Fruit fly (Drosophila melanogaster): Measurements from ENCODE around the gene Apc.

Apc gene

DNA sequence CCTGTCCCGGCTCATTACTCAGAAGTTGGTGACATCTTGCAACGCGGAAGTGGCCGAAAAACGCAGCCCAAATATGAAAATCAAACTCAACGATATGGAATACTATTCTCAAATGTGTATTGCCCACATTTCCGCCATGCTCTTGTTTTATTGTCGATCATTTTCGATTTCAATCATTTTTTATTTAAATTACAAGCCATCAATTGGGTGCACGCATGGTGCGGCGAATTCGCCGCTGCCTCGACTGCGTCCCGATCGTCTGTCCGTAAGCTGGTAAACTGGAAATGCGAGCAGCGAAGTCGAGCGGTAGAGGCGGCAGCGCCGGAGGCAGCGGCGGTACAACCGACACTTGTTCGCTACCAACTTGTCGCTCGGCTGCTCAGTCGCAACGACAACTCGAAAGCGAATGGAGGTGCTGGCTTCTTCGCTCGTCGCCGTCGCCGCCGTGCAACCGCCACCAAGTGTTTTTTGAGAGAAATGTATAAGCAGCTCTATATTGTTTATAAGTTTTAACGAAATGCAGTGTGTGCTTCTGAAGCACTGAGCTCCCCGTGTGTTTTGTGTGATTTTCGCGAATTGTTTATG is 47.1 kb upstream of the Apc start:
- TF ChIP-seq dmrt11E (tag; optimal IDR thresholded peaks at IDR 0.05) (no peak), bowl (GFP tag; IDR thresholded peaks at IDR 0.05) (no peak; the same call in 1 of the 2 replicates), CG6175 (GFP tag; IDR thresholded peaks at IDR 0.05) (peak; percentile 48; the same call in 1 of the 3 replicates), Deaf1 (tag; optimal IDR thresholded peaks at IDR 0.05) (peak; percentile 80), Chrac-16 (GFP tag; optimal IDR thresholded peaks at IDR 0.05) (no peak), Antp (GFP tag; optimal IDR thresholded peaks at IDR 0.05) (no peak), Six4 (GFP tag; optimal IDR thresholded peaks at IDR 0.05) (no peak), Xrp1 (GFP tag; IDR thresholded peaks at IDR 0.05) (0 out of 2 replicates have a peak, but pooled peaks have one; percentile 14), Fer1 (GFP tag; optimal IDR thresholded peaks at IDR 0.05) (peak; percentile 9), Drgx (GFP tag; IDR thresholded peaks at IDR 0.05) (no peak), Hr39 (optimal IDR thresholded peaks at IDR 0.05) (no peak), CG12299 (tag; optimal IDR thresholded peaks at IDR 0.05) (no peak), Ssrp (tag; optimal IDR thresholded peaks at IDR 0.05) (no peak), pita (GFP tag; optimal IDR thresholded peaks at IDR 0.05) (no peak), crol (GFP tag; IDR thresholded peaks at IDR 0.05) (peak; percentile 81), corto (GFP tag; optimal IDR thresholded peaks at IDR 0.05) (no peak), Jarid2 (GFP tag; optimal IDR thresholded peaks at IDR 0.05) (peak; percentile 92), Adf1 (GFP tag; IDR thresholded peaks at IDR 0.05) (peak; percentile 92), Taf1 (GFP tag; IDR thresholded peaks at IDR 0.05) (no peak), Bgb (GFP tag; IDR thresholded peaks at IDR 0.05; ENCODE audit: partially characterized antibody) (peak; percentile 27; the same call in 1 of the 2 replicates), CG17912 (GFP tag; optimal IDR thresholded peaks at IDR 0.05) (no peak), slbo (GFP tag; IDR thresholded peaks at IDR 0.05) (0 out of 2 replicates have a peak, but pooled peaks have one; percentile 5), rib (GFP tag; IDR thresholded peaks at IDR 0.05) (no peak), vvl (GFP tag; IDR thresholded peaks at IDR 0.05) (peak; percentile 35; the same call in 1 of the 2 replicates), Dek (tag; optimal IDR thresholded peaks at IDR 0.05) (no peak), Hr3 (GFP tag; optimal IDR thresholded peaks at IDR 0.05) (no peak), chinmo (GFP tag; IDR thresholded peaks at IDR 0.05; ENCODE audit: partially characterized antibody) (peak; percentile 70; the same call in 2 of the 4 replicates), NK7.1 (GFP tag; optimal IDR thresholded peaks at IDR 0.05) (no peak), fd64A (GFP tag; optimal IDR thresholded peaks at IDR 0.05) (no peak), Hey (tag; optimal IDR thresholded peaks at IDR 0.05) (no peak), fd102C (GFP tag; optimal IDR thresholded peaks at IDR 0.05) (no peak), ERR (GFP tag; optimal IDR thresholded peaks at IDR 0.05) (peak; percentile 8), Poxn (GFP tag; IDR thresholded peaks at IDR 0.05) (no peak), CG17385 (GFP tag; optimal IDR thresholded peaks at IDR 0.05) (no peak), br (optimal IDR thresholded peaks at IDR 0.05) (no peak), chn (GFP tag; optimal IDR thresholded peaks at IDR 0.05) (no peak), zfh1 (GFP tag; IDR thresholded peaks at IDR 0.05) (peak; percentile 24; the same call in 1 of the 3 replicates), CG3995 (GFP tag; optimal IDR thresholded peaks at IDR 0.05) (no peak), ase (GFP tag; IDR thresholded peaks at IDR 0.05) (no peak), CG6689 (GFP tag; IDR thresholded peaks at IDR 0.05) (no peak), hkb (optimal IDR thresholded peaks at IDR 0.05) (no peak), hkb (GFP tag; IDR thresholded peaks at IDR 0.05) (peak; percentile 35; the same call in 1 of the 2 replicates), CG8765 (GFP tag; IDR thresholded peaks at IDR 0.05) (no peak), exex (tag; optimal IDR thresholded peaks at IDR 0.05) (no peak), CG8944 (GFP tag; optimal IDR thresholded peaks at IDR 0.05) (no peak), CG34224 (GFP tag; IDR thresholded peaks at IDR 0.05; ENCODE audit: partially characterized antibody) (no peak), amos (GFP tag; IDR thresholded peaks at IDR 0.05; ENCODE audit: partially characterized antibody) (peak; percentile 29; the same call in 1 of the 2 replicates), pan (optimal IDR thresholded peaks at IDR 0.05) (no peak), pan (GFP tag; optimal IDR thresholded peaks at IDR 0.05 in 1 of 2, IDR thresholded peaks at IDR 0.05 in 1 of 2) (no peak), mam (GFP tag; optimal IDR thresholded peaks at IDR 0.05) (peak; percentile 5), CG2120 (GFP tag; optimal IDR thresholded peaks at IDR 0.05) (peak; percentile 9), Atf6 (GFP tag; IDR thresholded peaks at IDR 0.05) (peak; percentile 21; the same call in 1 of the 2 replicates)
